Worm (Caenorhabditis elegans) whole organism, midembryonic: ENCODE data around the gene dpy-2.

Source experiments
- cog-1 ChIP-seq: sonication (generic microtip); optimal IDR thresholded peaks from 2 replicates; lab custom pipeline; 2016; ENCODE audit warnings: missing genetic modification characterization, missing compliant biosample characterization
- med-1 ChIP-seq: sonication (generic microtip); optimal IDR thresholded peaks from 2 replicates; lab custom pipeline; 2017; ENCODE audit warnings: missing genetic modification characterization, mild to moderate bottlenecking, missing compliant biosample characterization, antibody characterized with exemption, missing genetic modification reagents; ENCODE audit not compliant: insufficient read depth
- ztf-23 ChIP-seq: fragments of 200-800 bp; sonication (Bioruptor generic); IDR thresholded peaks from 2 replicates; pipeline ENCODE4 v1.3.6; 2022; ENCODE audit warnings: missing genetic modification reagents, missing genetic modification characterization, missing compliant biosample characterization
- ztf-29 ChIP-seq: fragments of 200-800 bp; sonication (Bioruptor generic); IDR thresholded peaks from 2 replicates; pipeline ENCODE4 v1.3.6; 2022; ENCODE audit warnings: missing genetic modification reagents, missing genetic modification characterization, missing compliant biosample characterization

ce11 chrII:6701497-6701896 is 12.6 kb upstream of the dpy-2 start, which contains the start of gene C18H9.6:
- TF ChIP-seq med-1: no peak
- no peak for TF ChIP-seq ztf-23 (GFP tag; lab: Robert Waterston, UW)
- no peak for TF ChIP-seq ztf-29 (GFP tag; lab: Robert Waterston, UW)
- TF ChIP-seq cog-1: no peak
